Fruit fly (Drosophila melanogaster) whole organism, larva: ENCODE measurements around the gene Csp.

Experiments
- noc ChIP-seq: fragments of 200-800 bp; sonication (Bioruptor generic); optimal IDR thresholded peaks from 3 replicates; lab custom pipeline; 2019; ENCODE audit warnings: missing biosample characterization, mild to moderate bottlenecking, missing genetic modification characterization, moderate library complexity

Gene Csp

DNA sequence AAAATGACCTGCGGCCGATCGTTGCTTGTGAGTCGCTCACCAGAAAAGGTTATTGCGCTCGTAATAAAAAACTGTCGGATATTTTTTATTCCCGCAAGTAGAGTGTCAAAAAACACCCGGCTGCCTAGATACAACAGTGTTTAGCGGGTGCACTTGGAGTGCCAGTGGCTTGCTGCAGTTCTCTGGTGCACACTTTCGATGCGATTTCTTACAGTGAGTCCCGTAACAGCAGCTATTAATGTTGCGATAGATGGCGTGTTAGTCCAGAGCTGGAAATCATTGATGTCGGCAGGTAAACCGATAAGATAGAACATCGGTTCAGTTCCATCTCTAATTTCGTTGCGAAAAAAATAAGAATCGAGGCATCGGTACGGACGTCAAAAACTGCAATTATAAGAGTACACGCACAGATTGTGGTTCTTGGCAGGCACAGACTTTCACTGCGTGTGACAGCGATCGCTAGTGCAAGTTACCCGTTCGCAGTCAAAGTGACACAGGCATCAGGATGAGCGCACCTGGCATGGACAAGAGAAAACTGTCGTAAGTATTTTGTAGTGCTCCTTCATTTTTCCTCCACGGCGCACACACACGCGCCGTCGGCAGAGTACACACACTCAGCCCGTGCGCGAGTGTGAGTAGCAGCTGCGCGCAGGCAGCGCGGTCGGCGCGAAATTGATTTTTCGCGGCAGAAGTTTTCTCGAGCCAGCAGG lies at the start of gene Csp:
TSS of gene Csp (plus strand) at position 135 of the 710 bp plus-strand sequence.
- TF ChIP-seq noc (tag; lab: Kevin White, UChicago), result peak; percentile 49

DNA sequence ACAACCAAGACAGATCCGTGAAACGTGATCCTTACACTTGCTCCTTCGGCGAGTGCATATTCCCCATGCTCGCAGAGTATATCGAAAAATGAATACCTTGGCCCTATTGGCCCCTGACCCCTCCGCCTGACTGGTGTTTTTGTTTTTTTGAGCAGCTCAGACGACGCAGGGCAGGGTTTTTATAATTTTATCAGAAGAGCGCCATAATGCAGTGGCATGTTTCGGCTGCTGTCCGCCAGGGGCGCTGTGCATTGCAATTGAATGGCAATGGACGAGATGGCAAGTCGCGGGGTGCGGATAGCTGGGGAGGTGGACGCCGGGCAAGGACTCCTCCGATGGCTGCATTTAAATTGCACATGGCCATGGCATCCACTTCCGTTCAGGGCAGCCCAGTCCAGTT lies 44.1 kb upstream of the Csp start:
- TF ChIP-seq noc (tag; lab: Kevin White, UChicago), result no peak

DNA sequence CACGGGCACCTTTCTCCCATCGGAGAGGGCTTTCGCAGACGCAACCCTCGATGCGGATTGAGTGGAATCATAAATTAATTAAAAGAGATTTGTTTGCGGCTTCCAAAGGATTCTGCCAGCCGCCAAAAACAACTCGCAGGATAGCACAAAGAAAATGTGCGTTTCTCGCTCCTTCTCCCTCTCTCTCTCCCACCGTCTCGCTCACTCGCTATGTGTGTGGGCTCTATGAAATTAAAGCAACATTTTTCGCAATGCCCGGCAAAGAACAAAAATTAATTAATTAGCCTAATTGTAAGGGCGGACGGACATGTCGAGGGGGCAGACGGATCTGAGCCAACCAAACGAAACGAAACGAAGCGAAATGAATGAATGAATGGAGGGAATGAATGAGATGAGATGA lies 29.5 kb upstream of the Csp start:
- TF ChIP-seq noc (tag; lab: Kevin White, UChicago), result no peak

DNA sequence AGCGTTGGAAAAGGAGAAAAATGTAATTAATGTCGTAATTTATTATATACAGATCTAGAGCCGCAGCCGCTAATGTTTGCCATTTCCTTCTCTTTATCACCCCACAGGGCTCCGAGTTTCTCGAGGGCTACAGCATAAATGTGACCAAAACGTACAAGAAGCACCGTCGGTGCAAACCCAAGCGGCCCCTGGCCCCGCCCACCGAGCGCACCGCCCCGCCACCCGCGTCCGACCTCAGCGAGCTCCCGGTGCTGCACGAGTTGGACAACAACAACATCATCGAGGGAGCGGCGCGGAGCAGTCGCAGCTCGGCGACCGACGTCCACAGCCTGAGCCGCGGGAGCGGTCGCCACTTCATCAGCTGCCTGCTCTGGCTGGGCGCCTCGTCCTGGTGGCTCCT lies 24.9 kb upstream of the Csp start:
- TF ChIP-seq noc (tag; lab: Kevin White, UChicago), result no peak

DNA sequence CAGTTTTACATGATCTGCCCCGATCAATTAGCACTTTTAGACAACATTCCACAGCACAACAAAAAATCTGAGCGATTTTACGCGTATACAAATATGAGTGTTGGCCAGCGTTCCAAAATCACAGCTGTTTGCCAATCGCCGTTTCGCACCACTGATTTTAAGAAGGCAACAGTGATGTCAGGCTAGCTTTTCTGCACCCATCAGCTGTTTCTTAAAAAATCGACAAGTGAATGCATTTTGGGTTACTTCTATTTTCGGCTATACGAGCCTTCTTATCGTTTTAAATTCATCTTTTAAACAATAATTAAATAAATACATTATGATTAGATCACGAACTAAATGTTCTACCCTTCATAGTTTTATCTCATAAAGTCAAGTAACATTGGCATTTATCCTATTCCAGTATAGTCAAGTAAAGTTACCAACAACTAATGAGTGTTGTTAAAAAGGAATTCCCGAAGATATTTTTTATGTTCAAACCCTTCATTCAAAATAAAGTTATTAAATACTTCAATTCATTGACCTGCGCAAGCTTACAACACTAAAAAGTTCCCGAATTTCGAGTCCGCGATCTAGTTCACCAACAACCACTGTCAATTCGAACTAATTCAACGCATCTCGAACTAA lies 4.3 kb upstream of the Csp start, which contains the start of the genes Rich and Ddx1:
TSS of gene Rich (minus strand) at position 125 of the 627 bp plus-strand sequence.
TSS of gene Ddx1 (plus strand) at position 573 of the 627 bp plus-strand sequence.
- TF ChIP-seq noc (tag; lab: Kevin White, UChicago), result no peak

DNA sequence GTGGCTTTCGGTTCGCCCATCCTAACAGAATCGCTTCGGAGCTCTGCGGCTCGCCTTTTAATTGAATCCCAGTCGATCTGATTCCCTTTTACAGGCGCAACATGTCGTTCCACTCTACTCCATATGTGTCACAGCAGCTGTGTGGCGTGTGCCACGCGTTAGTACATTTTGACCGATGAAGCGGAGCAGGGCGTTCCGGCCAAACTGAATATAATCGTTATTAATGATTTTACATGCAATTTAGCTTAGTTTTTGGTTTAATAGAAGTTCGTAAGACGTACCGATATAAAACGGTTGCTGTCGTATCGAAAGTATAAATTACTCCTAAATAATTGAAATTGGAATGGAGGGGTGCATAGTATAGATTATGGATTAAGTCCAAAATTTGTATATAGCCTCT lies 647 bp upstream of the Csp start, which contains the start of gene CG11523:
TSS of gene CG11523 (minus strand) at position 145 of the 400 bp plus-strand sequence.
- TF ChIP-seq noc (tag; lab: Kevin White, UChicago), result no peak

DNA sequence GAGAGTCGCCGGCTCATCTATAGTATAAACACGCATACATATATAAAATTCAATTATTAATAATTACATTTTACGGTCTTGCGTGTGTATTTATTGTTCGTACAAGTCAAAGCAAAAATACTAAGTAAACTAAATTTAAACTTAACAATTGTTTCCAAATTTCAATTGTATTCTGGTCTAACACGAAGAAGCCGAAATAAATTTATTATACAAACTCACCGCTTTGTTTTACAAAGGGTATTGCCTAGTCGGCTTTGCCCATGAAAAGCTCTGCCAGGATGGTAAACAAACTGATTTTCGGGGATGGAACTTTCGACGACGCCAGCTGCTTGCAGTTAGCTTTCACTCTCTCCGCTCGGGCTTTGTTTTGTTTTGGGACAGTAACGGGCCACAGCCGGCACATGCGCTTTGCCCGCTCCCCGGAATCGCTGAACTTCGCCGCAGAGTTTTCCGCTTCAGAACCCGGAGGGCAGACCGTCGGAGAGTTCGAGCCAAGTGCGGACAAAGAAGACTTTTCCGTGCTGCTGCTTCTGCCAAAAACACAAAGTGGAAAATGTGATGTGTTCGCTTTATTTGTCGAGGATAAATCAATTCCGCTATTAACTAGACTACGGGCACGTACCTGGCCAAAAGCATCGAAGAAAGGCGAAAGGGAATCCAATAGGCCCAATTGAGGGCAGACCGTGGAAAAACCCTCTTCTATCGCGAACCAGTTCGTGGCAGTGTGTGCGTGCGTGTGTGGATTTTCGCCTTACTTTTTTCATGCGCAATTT lies 6.5 kb downstream of the Csp start, which contains the start of gene Srpk79D:
TSS of gene Srpk79D (plus strand) at position 457 of the 773 bp plus-strand sequence.
- TF ChIP-seq noc (tag; lab: Kevin White, UChicago), result no peak

DNA sequence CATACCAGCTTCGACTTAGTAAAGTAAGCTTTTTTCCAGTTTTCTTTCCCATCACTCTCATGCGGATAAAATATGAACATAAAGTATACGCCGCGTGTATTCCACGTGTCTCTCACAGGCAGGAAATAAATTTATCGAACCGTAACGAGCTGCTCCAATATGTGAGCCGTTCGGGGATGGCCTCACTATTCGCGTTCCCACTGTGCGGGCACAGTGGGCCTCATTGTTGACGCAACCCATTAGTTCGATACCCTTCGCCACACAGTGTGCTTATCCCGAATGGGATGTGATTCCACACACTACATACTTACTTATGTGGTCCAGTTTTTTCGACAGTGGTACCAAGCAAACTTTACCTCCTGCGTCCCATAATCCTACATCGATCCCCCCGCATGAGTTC lies 8.8 kb downstream of the Csp start:
- no peak for TF ChIP-seq noc (tag; lab: Kevin White, UChicago)

DNA sequence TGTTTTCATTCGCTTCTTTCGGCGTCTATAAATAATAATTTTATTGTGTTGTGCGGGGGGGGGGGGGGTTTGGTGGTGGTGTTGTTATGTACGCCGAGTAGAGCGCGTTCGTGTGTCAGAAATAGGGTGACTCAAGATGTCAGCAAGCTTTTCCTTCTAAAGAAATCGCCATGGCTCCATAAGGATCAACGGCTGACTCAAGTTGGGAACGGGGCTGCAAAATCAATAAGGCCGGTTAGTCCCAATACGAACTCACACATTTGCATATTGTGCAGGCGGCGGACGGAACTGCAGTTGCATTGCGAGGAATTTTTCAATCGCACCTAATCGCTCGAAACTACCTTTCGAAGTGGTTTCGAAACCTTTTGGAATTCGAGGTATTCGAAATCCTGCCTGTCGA lies 9.4 kb downstream of the Csp start:
- TF ChIP-seq noc (tag; lab: Kevin White, UChicago), result no peak

DNA sequence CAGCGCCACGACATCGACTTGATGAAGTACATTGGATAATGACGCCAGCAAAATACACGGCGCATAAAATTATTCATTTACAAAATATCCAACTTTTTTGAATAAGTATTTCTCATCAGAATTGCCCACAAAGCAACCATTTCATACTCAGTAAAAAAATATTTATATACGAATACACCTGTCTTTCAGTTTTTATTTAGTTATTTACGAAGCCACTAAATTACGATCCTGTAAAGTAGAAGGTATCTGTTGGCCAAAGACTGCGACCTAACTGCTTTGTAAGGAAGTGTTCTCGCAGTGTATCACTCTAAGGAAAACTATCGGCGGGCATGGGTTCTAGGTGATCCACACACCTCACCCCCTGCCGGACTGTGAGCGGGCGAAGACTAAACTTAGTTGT lies 10.0 kb downstream of the Csp start:
- TF ChIP-seq noc (tag; lab: Kevin White, UChicago), result no peak

DNA sequence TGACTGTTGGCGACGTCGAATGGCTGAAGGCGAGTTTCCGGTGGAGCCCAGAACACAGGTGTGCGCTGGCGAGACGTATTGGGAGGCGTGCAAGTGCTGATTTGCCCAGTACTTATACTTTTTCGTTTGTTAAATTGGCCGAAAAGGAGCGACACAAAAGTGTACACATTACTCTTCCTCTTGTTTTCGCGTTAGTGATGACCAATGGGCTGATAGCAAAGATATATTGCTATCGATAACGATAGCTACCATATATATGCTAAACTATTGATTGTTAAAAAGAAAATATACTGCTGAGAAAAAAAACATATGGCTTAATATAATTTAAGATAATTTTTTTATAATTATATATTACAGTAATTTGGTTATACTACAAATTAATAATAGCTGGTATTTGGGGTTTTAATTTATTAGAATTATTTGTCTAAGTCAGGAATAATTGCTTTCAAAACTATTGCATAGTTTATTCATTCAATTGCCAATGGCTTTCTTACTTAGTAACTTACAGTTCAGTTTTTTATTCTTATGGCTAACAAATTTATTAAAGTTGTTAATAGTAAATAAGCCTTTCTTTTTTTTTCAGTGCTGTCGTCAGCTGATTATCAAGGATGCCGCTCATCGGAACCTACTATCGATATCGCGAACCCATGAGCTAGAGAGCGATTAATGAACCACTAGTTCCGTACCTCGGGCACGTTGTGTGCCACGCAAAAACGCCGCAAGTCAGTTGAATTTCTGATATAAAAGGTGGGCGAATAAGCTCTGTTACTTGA lies 21.0 kb downstream of the Csp start, which contains the start of the genes Hem and IleRS:
TSS of gene Hem (minus strand) at position 202 of the 773 bp plus-strand sequence.
TSS of gene IleRS (plus strand) at position 672 of the 773 bp plus-strand sequence.
- TF ChIP-seq noc (tag; lab: Kevin White, UChicago), result no peak

DNA sequence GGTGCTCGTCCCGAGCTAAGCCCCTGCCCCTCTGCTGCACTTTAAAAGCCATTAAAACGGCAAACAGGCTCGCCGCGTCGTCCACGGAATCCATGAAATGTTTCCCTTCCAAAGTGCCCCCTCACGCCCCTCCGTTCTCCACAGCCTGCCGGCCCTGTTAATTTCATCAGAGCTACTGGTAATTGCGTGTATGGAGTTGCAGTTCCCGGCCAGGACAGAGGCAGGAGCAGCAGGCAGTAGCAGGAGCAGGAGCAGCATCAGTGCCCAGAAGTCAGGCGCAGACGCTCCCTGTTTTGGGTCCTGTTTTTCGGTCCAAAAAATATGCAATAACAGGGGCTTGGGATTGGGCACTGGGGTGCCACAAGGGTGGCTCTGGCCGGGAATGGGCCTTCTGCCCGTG lies 49.7 kb downstream of the Csp start:
- TF ChIP-seq noc (tag; lab: Kevin White, UChicago), result no peak
